Worm (Caenorhabditis elegans) whole organism, L3 larva: ENCODE measurements around the gene clik-1.

Experiments used
- nhr-28 ChIP-seq: fragments of 150-350 bp; optimal IDR thresholded peaks from 2 replicates; lab custom pipeline; 2014; ENCODE audit warnings: missing biosample characterization, missing genetic modification characterization
- ztf-11 ChIP-seq: fragments of 150-350 bp; optimal IDR thresholded peaks from 2 replicates; lab custom pipeline; 2014; ENCODE audit warnings: missing biosample characterization, missing genetic modification characterization

ce11 chrV:6793744-6794239 lies 25.3 kb upstream of the clik-1 start, which contains the start of gene ZC404.1:
- TF ChIP-seq ztf-11 (no peak), nhr-28 (tag; lab: Kevin White, UChicago) (no peak)
